Worm (Caenorhabditis elegans) whole organism, L1 larva: ENCODE measurements around the gene lim-4.

Experiments used
- fos-1 ChIP-seq: fragments of 150-350 bp; optimal IDR thresholded peaks from 2 replicates; lab custom pipeline; 2014; ENCODE audit warnings: missing biosample characterization, missing genetic modification characterization
- hlh-17 ChIP-seq: fragments of 200-800 bp; sonication (Bioruptor generic); optimal IDR thresholded peaks from 2 replicates; lab custom pipeline; 2018; ENCODE audit warnings: missing genetic modification characterization, mild to moderate bottlenecking, missing compliant biosample characterization, moderate library complexity, borderline replicate concordance
- mdl-1 ChIP-seq, 2 experiments: fragments of 150-350 bp; optimal IDR thresholded peaks; 2 replicates each; lab custom pipeline; 2014 to 2017; ENCODE audit warnings: missing biosample characterization in 2 of 2, missing genetic modification characterization in 2 of 2, inconsistent platforms in 1 of 2
- unc-130 ChIP-seq: fragments of 150-350 bp; optimal IDR thresholded peaks from 2 replicates; lab custom pipeline; 2017; ENCODE audit warnings: missing biosample characterization, missing genetic modification characterization, inconsistent platforms
- unc-62 ChIP-seq: fragments of 150-350 bp; optimal IDR thresholded peaks from 2 replicates; lab custom pipeline; 2014; ENCODE audit warnings: missing biosample characterization, missing genetic modification reagents, missing genetic modification characterization
- zag-1 ChIP-seq: fragments of 150-350 bp; optimal IDR thresholded peaks from 2 replicates; lab custom pipeline; 2014; ENCODE audit warnings: missing biosample characterization, missing genetic modification characterization
- ztf-4 ChIP-seq: fragments of 150-350 bp; optimal IDR thresholded peaks from 2 replicates; lab custom pipeline; 2014; ENCODE audit warnings: missing biosample characterization, missing genetic modification characterization

ce11 chrX:3822061-3822460 lies 51.3 kb downstream of the lim-4 start:
- TF ChIP-seq mdl-1 (tag; optimal IDR thresholded peaks at IDR 0.05; lab: Kevin White, UChicago) (no peak), unc-62 (GFP tag; lab: Kevin White, UChicago) (no peak), hlh-17 (GFP tag; lab: Kevin White, UChicago) (no peak), ztf-4 (tag; lab: Kevin White, UChicago) (no peak), zag-1 (tag; lab: Kevin White, UChicago) (no peak), fos-1 (tag; lab: Kevin White, UChicago) (no peak), unc-130 (tag; lab: Kevin White, UChicago) (no peak)
